Worm (Caenorhabditis elegans) whole organism, L1 larva: Measurements from ENCODE around the gene C04C11.25.

Experiments
- C04F5.9 ChIP-seq: sonication (generic microtip); optimal IDR thresholded peaks from 2 replicates; lab custom pipeline; 2016; ENCODE audit warnings: missing genetic modification characterization, missing compliant biosample characterization
- C34B4.2 ChIP-seq: sonication (generic microtip); optimal IDR thresholded peaks from 2 replicates; lab custom pipeline; 2017; ENCODE audit warnings: mild to moderate bottlenecking, missing genetic modification characterization, missing compliant biosample characterization
- F16B12.6 ChIP-seq: fragments of 150-350 bp; optimal IDR thresholded peaks from 2 replicates; lab custom pipeline; 2014; ENCODE audit warnings: missing biosample characterization, missing genetic modification characterization
- Y116A8C.19 ChIP-seq: sonication (generic microtip); optimal IDR thresholded peaks from 2 replicates; lab custom pipeline; 2016; ENCODE audit warnings: missing compliant biosample characterization, missing genetic modification characterization, borderline replicate concordance
- aly-2 ChIP-seq: fragments of 150-350 bp; optimal IDR thresholded peaks from 2 replicates; lab custom pipeline; 2014; ENCODE audit warnings: missing biosample characterization, missing genetic modification characterization
- blmp-1 ChIP-seq: fragments of 150-350 bp; optimal IDR thresholded peaks from 2 replicates; lab custom pipeline; 2014; ENCODE audit warnings: missing biosample characterization, missing genetic modification characterization
- ceh-63 ChIP-seq: fragments of 200-800 bp; sonication (Bioruptor generic); optimal IDR thresholded peaks from 2 replicates; lab custom pipeline; 2018; ENCODE audit warnings: mild to moderate bottlenecking, missing genetic modification characterization, missing compliant biosample characterization
- ceh-8 ChIP-seq: fragments of 200-800 bp; sonication (Bioruptor generic); optimal IDR thresholded peaks from 2 replicates; lab custom pipeline; 2018; ENCODE audit warnings: mild to moderate bottlenecking, missing genetic modification characterization, moderate library complexity, missing compliant biosample characterization
- ceh-82 ChIP-seq, 3 experiments: fragments of 150-350 bp in 1 of 3; sonication (generic microtip) in 2 of 3; optimal IDR thresholded peaks; 2 replicates each; lab custom pipeline; 2014 to 2017; ENCODE audit warnings: missing biosample characterization in 3 of 3, missing genetic modification characterization in 3 of 3
- ceh-88 ChIP-seq: fragments of 200-800 bp; sonication (Bioruptor generic); IDR thresholded peaks from 2 replicates; pipeline ENCODE4 v1.3.6; 2022; ENCODE audit warnings: missing genetic modification characterization, missing compliant biosample characterization
- ceh-90 ChIP-seq: sonication (generic microtip); optimal IDR thresholded peaks from 2 replicates; lab custom pipeline; 2016; ENCODE audit warnings: missing genetic modification characterization, missing compliant biosample characterization
- dpl-1 ChIP-seq, 3 experiments: fragments of 150-350 bp in 2 of 3; sonication (generic microtip) in 1 of 3; optimal IDR thresholded peaks; 2 replicates each; lab custom pipeline; 2014 to 2017; ENCODE audit warnings: missing biosample characterization in 3 of 3, missing genetic modification characterization in 3 of 3, missing genetic modification reagents in 3 of 3
- efl-1 ChIP-seq, 4 experiments: fragments of 150-350 bp; optimal IDR thresholded peaks in 3 of 4; peaks in 1 of 4; 1 replicate in 1 of 4; 2 replicates in 3 of 4; lab custom pipeline; 2014; ENCODE audit warnings: missing biosample characterization in 2 of 4, missing genetic modification characterization in 2 of 4, missing genetic modification reagents in 2 of 4
- egl-13 ChIP-seq: sonication (generic microtip); optimal IDR thresholded peaks from 2 replicates; lab custom pipeline; 2016; ENCODE audit warnings: missing genotype, missing genetic modification reagents, missing genetic modification characterization, missing compliant biosample characterization
- egl-27 ChIP-seq, 2 experiments: fragments of 150-350 bp in 1 of 2; sonication (generic microtip); optimal IDR thresholded peaks; 3 replicates each; lab custom pipeline; 2017 to 2018; ENCODE audit warnings: missing biosample characterization in 2 of 2, missing genetic modification characterization in 2 of 2, missing genetic modification reagents in 2 of 2
- elt-2 ChIP-seq: sonication (generic microtip); optimal IDR thresholded peaks from 2 replicates; lab custom pipeline; 2016; ENCODE audit warnings: missing genetic modification characterization, mild to moderate bottlenecking, inconsistent platforms, missing compliant biosample characterization, missing genetic modification reagents
- ets-5 ChIP-seq: fragments of 200-800 bp; sonication (Bioruptor generic); IDR thresholded peaks from 2 replicates; pipeline ENCODE4 v1.3.6; 2022; ENCODE audit warnings: missing genetic modification characterization, missing compliant biosample characterization
- fkh-10 ChIP-seq: sonication (generic microtip); optimal IDR thresholded peaks from 2 replicates; lab custom pipeline; 2017; ENCODE audit warnings: missing biosample characterization, missing genetic modification reagents, missing genetic modification characterization
- fkh-4 ChIP-seq: sonication (generic microtip); optimal IDR thresholded peaks from 2 replicates; lab custom pipeline; 2016; ENCODE audit warnings: missing compliant biosample characterization, missing genetic modification characterization, borderline replicate concordance
- fkh-8 ChIP-seq: sonication (generic microtip); optimal IDR thresholded peaks from 2 replicates; lab custom pipeline; 2016; ENCODE audit warnings: mild to moderate bottlenecking, missing genetic modification characterization, missing compliant biosample characterization
- fos-1 ChIP-seq: fragments of 150-350 bp; optimal IDR thresholded peaks from 2 replicates; lab custom pipeline; 2014; ENCODE audit warnings: missing biosample characterization, missing genetic modification characterization
- grh-1 ChIP-seq: fragments of 200-800 bp; sonication (Bioruptor generic); IDR thresholded peaks from 2 replicates; pipeline ENCODE4 v1.3.6; 2022; ENCODE audit warnings: missing genetic modification reagents, missing genetic modification characterization, missing compliant biosample characterization
- hlh-17 ChIP-seq: fragments of 200-800 bp; sonication (Bioruptor generic); optimal IDR thresholded peaks from 2 replicates; lab custom pipeline; 2018; ENCODE audit warnings: missing genetic modification characterization, mild to moderate bottlenecking, missing compliant biosample characterization, moderate library complexity, borderline replicate concordance
- hpl-2 ChIP-seq: fragments of 150-350 bp; optimal IDR thresholded peaks from 2 replicates; lab custom pipeline; 2014; ENCODE audit warnings: missing biosample characterization, missing genetic modification reagents, missing genetic modification characterization
- isw-1 ChIP-seq: fragments of 200-800 bp; sonication (Bioruptor generic); IDR thresholded peaks from 2 replicates; pipeline ENCODE4 v1.3.6; 2022; ENCODE audit warnings: missing genetic modification characterization, missing compliant biosample characterization
- jun-1 ChIP-seq: fragments of 150-350 bp; optimal IDR thresholded peaks from 2 replicates; lab custom pipeline; 2014; ENCODE audit warnings: missing biosample characterization, missing genetic modification reagents, missing genetic modification characterization
- lin-13 ChIP-seq: fragments of 150-350 bp; optimal IDR thresholded peaks from 2 replicates; lab custom pipeline; 2014; ENCODE audit warnings: missing biosample characterization, missing genetic modification reagents, missing genetic modification characterization
- lin-14 ChIP-seq: fragments of 200-800 bp; sonication (Bioruptor generic); optimal IDR thresholded peaks from 2 replicates; lab custom pipeline; 2018; ENCODE audit warnings: mild to moderate bottlenecking, missing genetic modification characterization, moderate library complexity, missing compliant biosample characterization
- lsy-2 ChIP-seq, 2 experiments: fragments of 150-350 bp; optimal IDR thresholded peaks; 2 replicates each; lab custom pipeline; 2014; ENCODE audit warnings: missing biosample characterization in 2 of 2, missing genetic modification characterization in 2 of 2
- mab-9 ChIP-seq: fragments of 200-800 bp; sonication (Bioruptor generic); IDR thresholded peaks from 2 replicates; pipeline ENCODE4 v1.3.6; 2022; ENCODE audit warnings: missing genetic modification reagents, missing genetic modification characterization, missing compliant biosample characterization
- mef-2 ChIP-seq: fragments of 150-350 bp; optimal IDR thresholded peaks from 2 replicates; lab custom pipeline; 2014; ENCODE audit warnings: missing biosample characterization, missing genetic modification characterization
- mep-1 ChIP-seq: fragments of 150-350 bp; optimal IDR thresholded peaks from 2 replicates; lab custom pipeline; 2014; ENCODE audit warnings: missing biosample characterization, missing genetic modification characterization
- nhr-20 ChIP-seq: sonication (generic microtip); optimal IDR thresholded peaks from 2 replicates; lab custom pipeline; 2016; ENCODE audit warnings: mild to moderate bottlenecking, missing genetic modification characterization, missing compliant biosample characterization
- nhr-237 ChIP-seq: fragments of 150-350 bp; optimal IDR thresholded peaks from 2 replicates; lab custom pipeline; 2014; ENCODE audit warnings: missing biosample characterization, missing genetic modification characterization
- nhr-47 ChIP-seq: sonication (generic microtip); optimal IDR thresholded peaks from 2 replicates; lab custom pipeline; 2016; ENCODE audit warnings: mild to moderate bottlenecking, missing genetic modification characterization, moderate library complexity, missing compliant biosample characterization
- nhr-71 ChIP-seq: sonication (generic microtip); optimal IDR thresholded peaks from 2 replicates; lab custom pipeline; 2016; ENCODE audit warnings: mild to moderate bottlenecking, missing genetic modification characterization, moderate library complexity, missing compliant biosample characterization
- nhr-77 ChIP-seq: fragments of 150-350 bp; optimal IDR thresholded peaks from 2 replicates; lab custom pipeline; 2014; ENCODE audit warnings: missing biosample characterization, missing genetic modification characterization
- nhr-84 ChIP-seq: sonication (generic microtip); optimal IDR thresholded peaks from 2 replicates; lab custom pipeline; 2017; ENCODE audit warnings: missing biosample characterization, missing genetic modification characterization
- nhr-85 ChIP-seq: sonication (generic microtip); peaks from one replicate; lab custom pipeline; 2016; ENCODE audit warnings: missing genetic modification characterization, inconsistent platforms, missing compliant biosample characterization
- pax-3 ChIP-seq: fragments of 200-800 bp; sonication (Bioruptor generic); optimal IDR thresholded peaks from 2 replicates; lab custom pipeline; 2018; ENCODE audit warnings: mild to moderate bottlenecking, missing genetic modification characterization, moderate library complexity, missing compliant biosample characterization
- pqm-1 ChIP-seq: sonication (generic microtip); optimal IDR thresholded peaks from 3 replicates; lab custom pipeline; 2017; ENCODE audit warnings: missing biosample characterization, missing genetic modification characterization
- rnt-1 ChIP-seq: sonication (generic microtip); optimal IDR thresholded peaks from 2 replicates; lab custom pipeline; 2016; ENCODE audit warnings: mild to moderate bottlenecking, missing genetic modification characterization, moderate library complexity, missing compliant biosample characterization
- skn-1 ChIP-seq: fragments of 150-350 bp; optimal IDR thresholded peaks from 2 replicates; lab custom pipeline; 2014; ENCODE audit warnings: missing biosample characterization, missing genetic modification characterization
- snpc-4 ChIP-seq: fragments of 150-350 bp; optimal IDR thresholded peaks from 2 replicates; lab custom pipeline; 2014; ENCODE audit warnings: missing biosample characterization, missing genetic modification characterization
- sup-37 ChIP-seq: fragments of 200-800 bp; sonication (Bioruptor generic); optimal IDR thresholded peaks from 2 replicates; lab custom pipeline; 2018; ENCODE audit warnings: mild to moderate bottlenecking, missing genetic modification characterization, missing compliant biosample characterization
- swsn-7 ChIP-seq: sonication (generic microtip); optimal IDR thresholded peaks from 2 replicates; lab custom pipeline; 2016; ENCODE audit warnings: missing genetic modification characterization, missing compliant biosample characterization
- unc-130 ChIP-seq: fragments of 150-350 bp; optimal IDR thresholded peaks from 2 replicates; lab custom pipeline; 2017; ENCODE audit warnings: missing biosample characterization, missing genetic modification characterization, inconsistent platforms
- unc-30 ChIP-seq: sonication (generic microtip); optimal IDR thresholded peaks from 2 replicates; lab custom pipeline; 2017; ENCODE audit warnings: missing biosample characterization, missing genetic modification characterization
- unc-62 ChIP-seq: fragments of 150-350 bp; optimal IDR thresholded peaks from 2 replicates; lab custom pipeline; 2014; ENCODE audit warnings: missing biosample characterization, missing genetic modification reagents, missing genetic modification characterization
- unc-86 ChIP-seq: sonication (generic microtip); optimal IDR thresholded peaks from 2 replicates; lab custom pipeline; 2016; ENCODE audit warnings: missing genetic modification characterization, missing compliant biosample characterization
- unc-98 ChIP-seq: fragments of 200-800 bp; sonication (Bioruptor generic); IDR thresholded peaks from 2 replicates; pipeline ENCODE4 v1.3.6; 2022; ENCODE audit warnings: missing genetic modification characterization, missing compliant biosample characterization
- zip-4 ChIP-seq: fragments of 200-800 bp; sonication (Bioruptor generic); optimal IDR thresholded peaks from 2 replicates; lab custom pipeline; 2018; ENCODE audit warnings: mild to moderate bottlenecking, missing genetic modification characterization, moderate library complexity, missing compliant biosample characterization

The C04C11.25 gene

DNA sequence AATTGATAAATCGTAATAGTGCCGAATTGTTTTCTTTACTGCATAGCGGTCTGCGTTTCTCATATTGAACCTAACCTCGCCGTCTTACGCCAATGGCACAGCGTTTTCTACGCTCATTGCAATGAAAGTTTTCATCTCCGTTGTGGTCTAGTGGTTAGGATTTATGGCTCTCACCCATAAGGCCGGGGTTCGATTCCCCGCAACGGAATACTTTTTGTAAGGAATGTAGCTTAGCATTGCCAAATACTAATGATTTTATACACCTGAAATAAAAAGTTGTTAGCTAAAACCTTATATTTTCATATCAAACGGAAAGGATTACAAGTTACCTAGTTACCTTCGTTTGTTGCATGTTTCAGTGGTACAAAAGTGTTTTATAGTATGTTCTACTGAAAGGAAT is 542 bp upstream of the C04C11.25 start:
- TF ChIP-seq C04F5.9 (tag; lab: Kevin White, UChicago) (no peak), aly-2 (tag; lab: Kevin White, UChicago) (peak; percentile 48), jun-1 (peak; percentile 37), nhr-85 (tag; lab: Kevin White, UChicago) (peak; percentile 60), unc-98 (GFP tag; lab: Robert Waterston, UW) (peak; percentile 39; the same call in 1 of the 2 replicates), sup-37 (GFP tag; lab: Kevin White, UChicago) (peak; percentile 52), fkh-4 (tag; lab: Kevin White, UChicago) (no peak), nhr-71 (tag; lab: Kevin White, UChicago) (peak; percentile 87), dpl-1 (GFP tag; optimal IDR thresholded peaks at IDR 0.05; lab: Kevin White, UChicago) (peak; percentile 14 to 31 (median 25)), hpl-2 (no peak), egl-27 (tag; optimal IDR thresholded peaks at IDR 0.05; lab: Kevin White, UChicago) (peak in 1 of 2 experiments; percentile 16), unc-130 (peak; percentile 91), unc-30 (tag; lab: Kevin White, UChicago) (no peak), nhr-47 (tag; lab: Kevin White, UChicago) (peak; percentile 88), lin-13 (GFP tag; lab: Kevin White, UChicago) (peak; percentile 22), Y116A8C.19 (no peak), egl-13 (tag; lab: Kevin White, UChicago) (peak; percentile 76), snpc-4 (peak; percentile 47), skn-1 (tag; lab: Kevin White, UChicago) (peak; percentile 66), mep-1 (tag; lab: Kevin White, UChicago) (peak; percentile 74), lin-14 (peak; percentile 88), fkh-10 (GFP tag; lab: Kevin White, UChicago) (peak; percentile 48), nhr-77 (tag; lab: Kevin White, UChicago) (peak; percentile 80), mab-9 (GFP tag; lab: Robert Waterston, UW) (no peak), pqm-1 (tag; lab: Kevin White, UChicago) (no peak), fkh-8 (tag; lab: Kevin White, UChicago) (peak; percentile 78), ceh-63 (GFP tag; lab: Kevin White, UChicago) (peak; percentile 5), nhr-237 (tag; lab: Kevin White, UChicago) (peak; percentile 60), ceh-82 (tag; optimal IDR thresholded peaks at IDR 0.05; lab: Kevin White, UChicago) (peak; percentile 68 to 87 (median 69)), ets-5 (no peak), swsn-7 (tag; lab: Kevin White, UChicago) (peak; percentile 86), unc-86 (tag; lab: Kevin White, UChicago) (peak; percentile 69), F16B12.6 (tag; lab: Kevin White, UChicago) (no peak), efl-1 (optimal IDR thresholded peaks at IDR 0.05; lab: Kevin White, UChicago) (peak; percentile 46 to 47), efl-1 (GFP tag; optimal IDR thresholded peaks at IDR 0.05 in 1 of 2; lab: Kevin White, UChicago) (peak; percentile 16 to 91), fos-1 (tag; lab: Kevin White, UChicago) (peak; percentile 78), zip-4 (GFP tag; lab: Kevin White, UChicago) (peak; percentile 1), rnt-1 (tag; lab: Kevin White, UChicago) (peak; percentile 81), unc-62 (no peak), ceh-8 (GFP tag; lab: Kevin White, UChicago) (no peak), pax-3 (tag; lab: Kevin White, UChicago) (peak; percentile 58), nhr-84 (tag; lab: Kevin White, UChicago) (no peak), blmp-1 (peak; percentile 56), elt-2 (tag; lab: Kevin White, UChicago) (peak; percentile 60), ceh-90 (no peak), mef-2 (tag; lab: Kevin White, UChicago) (no peak), C34B4.2 (tag; lab: Kevin White, UChicago) (no peak), ceh-88 (GFP tag; lab: Robert Waterston, UW) (peak; percentile 48; the same call in 1 of the 2 replicates), lsy-2 (tag; optimal IDR thresholded peaks at IDR 0.05; lab: Kevin White, UChicago) (peak; percentile 60 to 75), grh-1 (peak; percentile 30), nhr-20 (tag; lab: Kevin White, UChicago) (peak; percentile 87), isw-1 (peak; percentile 53), hlh-17 (no peak)
